Worm (Caenorhabditis elegans) whole organism, midembryonic: ENCODE data around the gene C55B6.1.
A peak's percentile ranks its signal among the peaks of the same experiment; 100 is the strongest.

ENCODE experiments used
- T22C8.4 ChIP-seq: fragments of 200-800 bp; sonication (Bioruptor generic); IDR thresholded peaks from 2 replicates; pipeline ENCODE4 v1.3.6; 2022; ENCODE audit warnings: missing genetic modification characterization, missing compliant biosample characterization
- cog-1 ChIP-seq: sonication (generic microtip); optimal IDR thresholded peaks from 2 replicates; lab custom pipeline; 2016; ENCODE audit warnings: missing genetic modification characterization, missing compliant biosample characterization
- flt-1 ChIP-seq: fragments of 200-800 bp; sonication (Bioruptor generic); IDR thresholded peaks from 2 replicates; pipeline ENCODE4 v1.3.6; 2022; ENCODE audit warnings: missing genetic modification characterization, missing compliant biosample characterization
- klf-2 ChIP-seq: fragments of 200-800 bp; sonication (Bioruptor generic); conservative IDR thresholded peaks from 2 replicates; pipeline ENCODE4 v1.3.6; 2022; ENCODE audit warnings: missing genetic modification reagents, missing genetic modification characterization, missing compliant biosample characterization
- med-1 ChIP-seq: sonication (generic microtip); optimal IDR thresholded peaks from 2 replicates; lab custom pipeline; 2017; ENCODE audit warnings: missing genetic modification characterization, mild to moderate bottlenecking, missing compliant biosample characterization, antibody characterized with exemption, missing genetic modification reagents; ENCODE audit not compliant: insufficient read depth
- ref-1 ChIP-seq: fragments of 200-800 bp; sonication (Bioruptor generic); conservative IDR thresholded peaks from 2 replicates; pipeline ENCODE4 v1.3.6; 2022; ENCODE audit warnings: missing genetic modification reagents, missing genetic modification characterization, missing compliant biosample characterization
- tab-1 ChIP-seq: fragments of 200-800 bp; sonication (Bioruptor generic); IDR thresholded peaks from 2 replicates; pipeline ENCODE4 v1.3.6; 2022; ENCODE audit warnings: missing genetic modification characterization, missing compliant biosample characterization
- ztf-23 ChIP-seq: fragments of 200-800 bp; sonication (Bioruptor generic); IDR thresholded peaks from 2 replicates; pipeline ENCODE4 v1.3.6; 2022; ENCODE audit warnings: missing genetic modification reagents, missing genetic modification characterization, missing compliant biosample characterization
- ztf-29 ChIP-seq: fragments of 200-800 bp; sonication (Bioruptor generic); IDR thresholded peaks from 2 replicates; pipeline ENCODE4 v1.3.6; 2022; ENCODE audit warnings: missing genetic modification reagents, missing genetic modification characterization, missing compliant biosample characterization

The C55B6.1 gene

DNA sequence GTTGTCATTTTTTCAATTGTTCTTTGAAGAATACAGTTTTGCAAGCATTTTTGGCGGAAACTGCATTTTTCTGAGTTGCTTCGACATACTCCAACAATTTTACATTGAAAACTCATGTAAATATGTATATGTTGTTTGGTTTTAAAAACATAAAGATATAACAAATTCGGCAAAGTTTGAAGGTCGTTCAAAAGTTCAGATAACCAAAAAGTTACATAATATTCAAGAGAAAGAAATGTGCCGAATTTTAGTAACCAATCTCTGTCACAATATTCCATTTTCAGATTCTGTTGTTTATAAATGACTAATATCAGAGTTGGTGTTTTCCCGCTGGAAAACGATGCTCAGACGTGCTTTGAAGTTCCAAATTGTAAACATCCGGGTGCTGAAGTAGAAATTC, 6.3 kb downstream of the C55B6.1 start, which contains the start of gene ZK867.2:
Gene ZK867.2, plus strand, starts transcription at position 301 of the 400 bp plus-strand sequence.
- TF ChIP-seq flt-1 (GFP tag; lab: Robert Waterston, UW) = no peak
- no peak for TF ChIP-seq cog-1 (tag; lab: Kevin White, UChicago)
- no peak for TF ChIP-seq T22C8.4 (GFP tag; lab: Robert Waterston, UW)
- no peak for TF ChIP-seq ztf-29 (GFP tag; lab: Robert Waterston, UW)
- TF ChIP-seq klf-2 (GFP tag; lab: Robert Waterston, UW) = no peak
- TF ChIP-seq ztf-23 (GFP tag; lab: Robert Waterston, UW) = no peak
- no peak for TF ChIP-seq tab-1 (GFP tag; lab: Robert Waterston, UW)
- TF ChIP-seq med-1 = no peak
- TF ChIP-seq ref-1 (GFP tag; lab: Robert Waterston, UW) = no peak

- TF ChIP-seq med-1 (no peak), tab-1 (GFP tag; lab: Robert Waterston, UW) (no peak), ztf-23 (GFP tag; lab: Robert Waterston, UW) (no peak), T22C8.4 (GFP tag; lab: Robert Waterston, UW) (no peak), ref-1 (GFP tag; lab: Robert Waterston, UW) (no peak), ztf-29 (GFP tag; lab: Robert Waterston, UW) (no peak), klf-2 (GFP tag; lab: Robert Waterston, UW) (no peak)
Observed at ce11 chrX:7209151-7209550, 9.0 kb downstream of the C55B6.1 start.

ce11 chrX:7210467-7211107, 10.4 kb downstream of the C55B6.1 start:
- TF ChIP-seq cog-1 (tag; lab: Kevin White, UChicago) = no peak
- TF ChIP-seq ztf-23 (GFP tag; lab: Robert Waterston, UW) = no peak
- TF ChIP-seq klf-2 (GFP tag; lab: Robert Waterston, UW) = no peak
- no peak for TF ChIP-seq flt-1 (GFP tag; lab: Robert Waterston, UW)

DNA sequence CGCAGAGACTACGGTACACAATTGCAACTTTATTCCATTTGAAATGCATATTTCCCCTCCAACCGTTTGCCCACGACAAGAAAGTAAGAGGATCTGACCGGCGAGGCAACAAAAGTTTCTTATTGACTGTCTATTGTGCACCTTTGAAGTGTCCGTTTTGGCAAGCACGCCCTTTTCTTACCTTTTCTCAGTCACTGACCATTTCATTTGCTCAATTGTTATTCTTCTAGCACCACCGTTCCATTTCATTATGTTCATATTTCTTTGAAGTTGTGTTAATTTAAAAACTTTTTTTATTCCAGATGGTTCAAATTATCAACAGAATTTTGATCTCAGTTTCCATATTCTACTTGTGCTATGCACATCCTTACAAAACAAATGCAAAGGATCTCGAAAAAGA, 11.2 kb downstream of the C55B6.1 start, which contains the start of gene spp-22:
Gene spp-22, plus strand, starts transcription at position 301 of the 400 bp plus-strand sequence.
- no peak for TF ChIP-seq flt-1 (GFP tag; lab: Robert Waterston, UW)
- TF ChIP-seq cog-1 (tag; lab: Kevin White, UChicago) = no peak
- no peak for TF ChIP-seq ztf-29 (GFP tag; lab: Robert Waterston, UW)
- TF ChIP-seq med-1 = no peak
- TF ChIP-seq ref-1 (GFP tag; lab: Robert Waterston, UW) = no peak

- TF ChIP-seq flt-1 (GFP tag; lab: Robert Waterston, UW) (no peak), ref-1 (GFP tag; lab: Robert Waterston, UW) (no peak), tab-1 (GFP tag; lab: Robert Waterston, UW) (no peak), ztf-29 (GFP tag; lab: Robert Waterston, UW) (no peak), klf-2 (GFP tag; lab: Robert Waterston, UW) (no peak), med-1 (no peak), T22C8.4 (GFP tag; lab: Robert Waterston, UW) (no peak), cog-1 (tag; lab: Kevin White, UChicago) (no peak)
Observed at ce11 chrX:7217704-7218479, 17.7 kb downstream of the C55B6.1 start, which contains the start of gene syd-9. Gene syd-9, plus strand, starts transcription at chrX:7218097.

DNA sequence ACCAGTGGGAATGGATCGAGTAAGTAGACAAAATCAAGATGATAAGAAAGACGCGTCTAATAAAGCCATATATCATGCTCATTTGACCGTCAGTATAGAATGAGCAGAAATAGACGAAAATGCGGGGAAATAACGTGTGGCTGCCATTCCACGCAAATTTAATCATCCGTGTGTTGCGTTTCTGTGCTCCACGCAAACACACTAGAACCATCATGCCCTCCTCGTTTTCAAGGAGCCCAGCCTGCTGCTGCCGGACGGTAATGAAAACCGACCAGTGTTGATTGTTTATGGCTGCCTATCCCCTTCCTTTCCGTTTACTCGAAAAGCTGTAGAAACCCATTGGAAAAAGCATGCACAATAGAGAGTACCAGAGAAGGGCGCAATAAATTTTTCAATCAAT, 20.0 kb downstream of the C55B6.1 start:
- no peak for TF ChIP-seq med-1
- TF ChIP-seq ztf-23 (GFP tag; lab: Robert Waterston, UW) = no peak
- TF ChIP-seq flt-1 (GFP tag; lab: Robert Waterston, UW) = no peak
- TF ChIP-seq tab-1 (GFP tag; lab: Robert Waterston, UW) = no peak
- no peak for TF ChIP-seq klf-2 (GFP tag; lab: Robert Waterston, UW)
- TF ChIP-seq cog-1 (tag; lab: Kevin White, UChicago) = no peak
- no peak for TF ChIP-seq ref-1 (GFP tag; lab: Robert Waterston, UW)
- no peak for TF ChIP-seq ztf-29 (GFP tag; lab: Robert Waterston, UW)
- TF ChIP-seq T22C8.4 (GFP tag; lab: Robert Waterston, UW) = no peak

DNA sequence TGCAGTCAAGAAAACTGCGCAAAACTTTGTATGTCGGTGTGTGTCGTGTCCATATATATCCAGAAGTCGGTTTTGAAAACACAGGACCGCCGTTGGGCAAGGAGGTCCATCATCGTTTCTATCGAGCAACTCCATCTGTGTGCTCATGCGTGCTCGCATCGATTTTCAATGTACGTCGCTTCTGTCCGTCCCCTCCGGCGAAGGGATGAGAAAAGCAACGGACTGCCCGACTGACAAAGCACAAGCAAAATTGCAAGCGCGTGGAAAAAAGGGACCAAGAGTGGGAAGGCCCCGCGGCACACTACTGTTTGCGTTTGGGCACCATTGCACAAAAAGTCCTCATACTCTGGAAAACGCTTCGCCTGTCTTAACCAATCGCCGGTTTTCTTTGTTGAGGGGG, 22.2 kb downstream of the C55B6.1 start:
- TF ChIP-seq flt-1 (GFP tag; lab: Robert Waterston, UW) (no peak), T22C8.4 (GFP tag; lab: Robert Waterston, UW) (0 out of 2 replicates have a peak, but pooled peaks have one; percentile 11)

- TF ChIP-seq klf-2 (GFP tag; lab: Robert Waterston, UW) (no peak), flt-1 (GFP tag; lab: Robert Waterston, UW) (peak; percentile 56)
Observed at ce11 chrX:7224510-7224909, 24.3 kb downstream of the C55B6.1 start.

- TF ChIP-seq tab-1 (GFP tag; lab: Robert Waterston, UW) (no peak), ztf-29 (GFP tag; lab: Robert Waterston, UW) (no peak), cog-1 (tag; lab: Kevin White, UChicago) (no peak), klf-2 (GFP tag; lab: Robert Waterston, UW) (no peak), ref-1 (GFP tag; lab: Robert Waterston, UW) (no peak), flt-1 (GFP tag; lab: Robert Waterston, UW) (no peak), med-1 (no peak), ztf-23 (GFP tag; lab: Robert Waterston, UW) (no peak), T22C8.4 (GFP tag; lab: Robert Waterston, UW) (no peak)
Observed at ce11 chrX:7225028-7225427, 24.9 kb downstream of the C55B6.1 start.
